Fruit fly (Drosophila melanogaster): ENCODE results near the gene CG32152.
A peak's percentile ranks its signal among the peaks of the same experiment; 100 is the strongest.

The CG32152 gene

dm6 chr3L:16131264-16132066 lies 12.4 kb downstream of the CG32152 start, which contains the start of the genes Trs20 and elg1 (continued):
- peak; percentile 47 for TF ChIP-seq YL-1 (GFP tag; optimal IDR thresholded peaks at IDR 0.05)
- no peak for TF ChIP-seq tup (GFP tag; optimal IDR thresholded peaks at IDR 0.05)
- no peak for TF ChIP-seq en (GFP tag; optimal IDR thresholded peaks at IDR 0.05)
- TF ChIP-seq CG10462 (GFP tag; optimal IDR thresholded peaks at IDR 0.05), result no peak
- no peak for TF ChIP-seq CG12769 (tag; optimal IDR thresholded peaks at IDR 0.05)
- TF ChIP-seq h (optimal IDR thresholded peaks at IDR 0.05), result no peak
- TF ChIP-seq gsb-n (tag; optimal IDR thresholded peaks at IDR 0.05), result peak; percentile 85
- TF ChIP-seq kah (GFP tag; optimal IDR thresholded peaks at IDR 0.05), result peak; percentile 8
- TF ChIP-seq CG18011 (GFP tag; optimal IDR thresholded peaks at IDR 0.05), result no peak
- TF ChIP-seq sc (optimal IDR thresholded peaks at IDR 0.05), result no peak
- TF ChIP-seq sc (GFP tag; optimal IDR thresholded peaks at IDR 0.05), result no peak
- 0 out of 2 replicates have a peak, but pooled peaks have one; percentile 26 for TF ChIP-seq chm (GFP tag; IDR thresholded peaks at IDR 0.05)
- TF ChIP-seq lilli (GFP tag; optimal IDR thresholded peaks at IDR 0.05), result peak; percentile 45
- no peak for TF ChIP-seq Antp (GFP tag; optimal IDR thresholded peaks at IDR 0.05)
- TF ChIP-seq emc (GFP tag; optimal IDR thresholded peaks at IDR 0.05), result no peak
- peak; percentile 46 for TF ChIP-seq stwl (tag; optimal IDR thresholded peaks at IDR 0.05)
- no peak for TF ChIP-seq pan (optimal IDR thresholded peaks at IDR 0.05)
- peak in 1 of 2 experiments; percentile 11 for TF ChIP-seq pan (GFP tag; optimal IDR thresholded peaks at IDR 0.05 in 1 of 2, IDR thresholded peaks at IDR 0.05 in 1 of 2)
- no peak for TF ChIP-seq Neu2 (GFP tag; optimal IDR thresholded peaks at IDR 0.05; ENCODE audit: borderline replicate concordance)
- TF ChIP-seq sd (tag; optimal IDR thresholded peaks at IDR 0.05), result peak; percentile 37
- no peak for TF ChIP-seq Sox102F (GFP tag; optimal IDR thresholded peaks at IDR 0.05)
- TF ChIP-seq pfk (GFP tag; optimal IDR thresholded peaks at IDR 0.05), result no peak
- no peak for TF ChIP-seq ewg (GFP tag; optimal IDR thresholded peaks at IDR 0.05)
- TF ChIP-seq CG11696 (GFP tag; IDR thresholded peaks at IDR 0.05), result peak; percentile 100
- TF ChIP-seq crol (GFP tag; IDR thresholded peaks at IDR 0.05), result no peak
- TF ChIP-seq NfI (GFP tag; optimal IDR thresholded peaks at IDR 0.05), result peak; percentile 54
- peak; percentile 54 for TF ChIP-seq Nf-YB (GFP tag; optimal IDR thresholded peaks at IDR 0.05)
- no peak for TF ChIP-seq pho (GFP tag; optimal IDR thresholded peaks at IDR 0.05)
- TF ChIP-seq sug (tag; optimal IDR thresholded peaks at IDR 0.05), result peak; percentile 58
- no peak for TF ChIP-seq CG7372 (GFP tag; IDR thresholded peaks at IDR 0.05)
- no peak for TF ChIP-seq vnd (GFP tag; IDR thresholded peaks at IDR 0.05; ENCODE audit: partially characterized antibody)
- TF ChIP-seq CG3838 (GFP tag; optimal IDR thresholded peaks at IDR 0.05), result no peak
- TF ChIP-seq luna (GFP tag; optimal IDR thresholded peaks at IDR 0.05), result no peak
- TF ChIP-seq cas (GFP tag; IDR thresholded peaks at IDR 0.05), result 0 out of 2 replicates have a peak, but pooled peaks have one; percentile 4
- TF ChIP-seq Awh (GFP tag; IDR thresholded peaks at IDR 0.05), result no peak
- TF ChIP-seq Dip3 (GFP tag; optimal IDR thresholded peaks at IDR 0.05), result no peak
- peak; percentile 7 for TF ChIP-seq mam (GFP tag; optimal IDR thresholded peaks at IDR 0.05)
- peak; percentile 49 for TF ChIP-seq caup (GFP tag; optimal IDR thresholded peaks at IDR 0.05; ENCODE audit: severe bottlenecking)
- no peak for TF ChIP-seq CG17912 (GFP tag; optimal IDR thresholded peaks at IDR 0.05)
- no peak for TF ChIP-seq CG31365 (tag; optimal IDR thresholded peaks at IDR 0.05)
- no peak for TF ChIP-seq CkIIα-i1 (GFP tag; IDR thresholded peaks at IDR 0.05)
- peak; percentile 73 for TF ChIP-seq CG13424 (tag; optimal IDR thresholded peaks at IDR 0.05)
- TF ChIP-seq fru (optimal IDR thresholded peaks at IDR 0.05), result no peak
- no peak for TF ChIP-seq CG10959 (GFP tag; IDR thresholded peaks at IDR 0.05)
- no peak for TF ChIP-seq Doc3 (GFP tag; IDR thresholded peaks at IDR 0.05; ENCODE audit: partially characterized antibody)
- peak; percentile 28 for TF ChIP-seq CG10431 (GFP tag; optimal IDR thresholded peaks at IDR 0.05)
- no peak for TF ChIP-seq CG1529 (GFP tag; optimal IDR thresholded peaks at IDR 0.05)
- no peak for TF ChIP-seq CG7357 (GFP tag; IDR thresholded peaks at IDR 0.05)
